Worm (Caenorhabditis elegans) whole organism, midembryonic: ENCODE measurements around the gene srd-55.
"Not testable (repeated sequence)": the region's sequence is repeated elsewhere in the genome, so short reads cannot be mapped to it uniquely, and the experiment has no call there.

Experiments
- T22C8.4 ChIP-seq: fragments of 200-800 bp; sonication (Bioruptor generic); IDR thresholded peaks from 2 replicates; pipeline ENCODE4 v1.3.6; 2022; ENCODE audit warnings: missing genetic modification characterization, missing compliant biosample characterization
- cog-1 ChIP-seq: sonication (generic microtip); optimal IDR thresholded peaks from 2 replicates; lab custom pipeline; 2016; ENCODE audit warnings: missing genetic modification characterization, missing compliant biosample characterization
- flt-1 ChIP-seq: fragments of 200-800 bp; sonication (Bioruptor generic); IDR thresholded peaks from 2 replicates; pipeline ENCODE4 v1.3.6; 2022; ENCODE audit warnings: missing genetic modification characterization, missing compliant biosample characterization
- klf-2 ChIP-seq: fragments of 200-800 bp; sonication (Bioruptor generic); conservative IDR thresholded peaks from 2 replicates; pipeline ENCODE4 v1.3.6; 2022; ENCODE audit warnings: missing genetic modification reagents, missing genetic modification characterization, missing compliant biosample characterization
- med-1 ChIP-seq: sonication (generic microtip); optimal IDR thresholded peaks from 2 replicates; lab custom pipeline; 2017; ENCODE audit warnings: missing genetic modification characterization, mild to moderate bottlenecking, missing compliant biosample characterization, antibody characterized with exemption, missing genetic modification reagents; ENCODE audit not compliant: insufficient read depth
- ref-1 ChIP-seq: fragments of 200-800 bp; sonication (Bioruptor generic); conservative IDR thresholded peaks from 2 replicates; pipeline ENCODE4 v1.3.6; 2022; ENCODE audit warnings: missing genetic modification reagents, missing genetic modification characterization, missing compliant biosample characterization
- tab-1 ChIP-seq: fragments of 200-800 bp; sonication (Bioruptor generic); IDR thresholded peaks from 2 replicates; pipeline ENCODE4 v1.3.6; 2022; ENCODE audit warnings: missing genetic modification characterization, missing compliant biosample characterization
- ztf-23 ChIP-seq: fragments of 200-800 bp; sonication (Bioruptor generic); IDR thresholded peaks from 2 replicates; pipeline ENCODE4 v1.3.6; 2022; ENCODE audit warnings: missing genetic modification reagents, missing genetic modification characterization, missing compliant biosample characterization
- ztf-29 ChIP-seq: fragments of 200-800 bp; sonication (Bioruptor generic); IDR thresholded peaks from 2 replicates; pipeline ENCODE4 v1.3.6; 2022; ENCODE audit warnings: missing genetic modification reagents, missing genetic modification characterization, missing compliant biosample characterization

The srd-55 gene

ce11 chrII:7434182-7434581 lies 25.9 kb downstream of the srd-55 start, which contains the start of gene kcc-3:
TSS of gene kcc-3 (minus strand) at chrII:7434282.
- TF ChIP-seq tab-1 (no peak), ref-1 (GFP tag; lab: Robert Waterston, UW) (no peak), ztf-29 (GFP tag; lab: Robert Waterston, UW) (no peak), flt-1 (GFP tag; lab: Robert Waterston, UW) (no peak), cog-1 (no peak), T22C8.4 (GFP tag; lab: Robert Waterston, UW) (no peak), ztf-23 (GFP tag; lab: Robert Waterston, UW) (no peak), klf-2 (GFP tag; lab: Robert Waterston, UW) (no peak), med-1 (no peak)

ce11 chrII:7434958-7435357 lies 26.7 kb downstream of the srd-55 start, which contains the start of gene K02A2.1:
TSS of gene K02A2.1 (plus strand) at chrII:7435258.
- TF ChIP-seq T22C8.4, flt-1, ztf-29 (GFP tag; lab: Robert Waterston, UW): not testable (repeated sequence)

- TF ChIP-seq klf-2 (GFP tag; lab: Robert Waterston, UW) (0 out of 2 replicates have a peak, but pooled peaks have one; percentile 49), flt-1 (GFP tag; lab: Robert Waterston, UW) (0 out of 2 replicates have a peak, but pooled peaks have one; percentile 11)
Measured at ce11 chrII:7446683-7447082, 38.4 kb downstream of the srd-55 start.

- TF ChIP-seq cog-1 (no peak), tab-1 (no peak), T22C8.4 (GFP tag; lab: Robert Waterston, UW) (no peak), klf-2 (GFP tag; lab: Robert Waterston, UW) (no peak), ztf-29 (GFP tag; lab: Robert Waterston, UW) (no peak), med-1 (no peak), ref-1 (GFP tag; lab: Robert Waterston, UW) (no peak), ztf-23 (GFP tag; lab: Robert Waterston, UW) (no peak), flt-1 (GFP tag; lab: Robert Waterston, UW) (no peak)
Measured at ce11 chrII:7456184-7456583, 47.9 kb downstream of the srd-55 start, which contains the start of gene D1022.3. TSS of gene D1022.3 (minus strand) at chrII:7456284.

ce11 chrII:7457210-7457609 lies 48.9 kb downstream of the srd-55 start, which contains the start of gene D1022.4:
TSS of gene D1022.4 (minus strand) at chrII:7457292.
- no peak for TF ChIP-seq cog-1
- TF ChIP-seq klf-2 (GFP tag; lab: Robert Waterston, UW), result no peak
- no peak for TF ChIP-seq T22C8.4 (GFP tag; lab: Robert Waterston, UW)
- no peak for TF ChIP-seq ztf-23 (GFP tag; lab: Robert Waterston, UW)
- TF ChIP-seq med-1, result no peak
- no peak for TF ChIP-seq flt-1 (GFP tag; lab: Robert Waterston, UW)
- no peak for TF ChIP-seq ref-1 (GFP tag; lab: Robert Waterston, UW)
- TF ChIP-seq tab-1, result no peak
- no peak for TF ChIP-seq ztf-29 (GFP tag; lab: Robert Waterston, UW)

ce11 chrII:7458706-7459105 lies 50.4 kb downstream of the srd-55 start, which contains the start of gene D1022.5:
TSS of gene D1022.5 (minus strand) at chrII:7458806.
- TF ChIP-seq flt-1 (GFP tag; lab: Robert Waterston, UW), result no peak
- TF ChIP-seq ref-1 (GFP tag; lab: Robert Waterston, UW), result no peak
- no peak for TF ChIP-seq T22C8.4 (GFP tag; lab: Robert Waterston, UW)
- TF ChIP-seq ztf-29 (GFP tag; lab: Robert Waterston, UW), result no peak
- TF ChIP-seq tab-1, result no peak
- TF ChIP-seq ztf-23 (GFP tag; lab: Robert Waterston, UW), result no peak
- no peak for TF ChIP-seq klf-2 (GFP tag; lab: Robert Waterston, UW)
- no peak for TF ChIP-seq med-1
- TF ChIP-seq cog-1, result no peak

- TF ChIP-seq cog-1 (no peak), T22C8.4 (GFP tag; lab: Robert Waterston, UW) (no peak), med-1 (no peak), flt-1 (GFP tag; lab: Robert Waterston, UW) (no peak), klf-2 (GFP tag; lab: Robert Waterston, UW) (no peak), ztf-29 (GFP tag; lab: Robert Waterston, UW) (no peak), tab-1 (no peak), ztf-23 (GFP tag; lab: Robert Waterston, UW) (no peak), ref-1 (GFP tag; lab: Robert Waterston, UW) (no peak)
Measured at ce11 chrII:7459205-7459604, 50.9 kb downstream of the srd-55 start, which contains the start of gene D1022.2. TSS of gene D1022.2 (plus strand) at chrII:7459505.
